Fruit fly (Drosophila melanogaster): ENCODE data around the gene MFS9.

MFS9 gene

DNA sequence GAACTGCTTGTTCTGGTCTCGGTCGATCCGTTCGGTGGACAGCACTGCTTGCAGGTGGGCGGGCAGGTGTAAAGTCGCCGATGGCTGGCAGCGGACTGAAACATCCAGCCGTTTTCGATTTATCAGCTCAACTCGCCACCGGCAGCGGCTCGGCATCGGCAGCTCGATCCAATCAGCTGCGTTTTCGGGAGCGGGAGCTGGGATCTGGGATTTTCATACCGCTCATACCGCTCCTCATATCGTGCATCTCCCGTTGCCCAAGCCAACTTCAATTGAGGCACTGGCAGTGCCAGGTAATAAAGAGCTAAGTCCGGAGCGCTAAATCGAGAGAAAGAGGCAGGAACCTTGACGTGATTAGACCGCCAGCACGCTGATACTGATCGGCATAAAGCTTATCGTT is at the start of gene MFS9:
Gene MFS9, minus strand, starts transcription at position 101 of the 400 bp plus-strand sequence.
- TF ChIP-seq CG17801 (GFP tag; optimal IDR thresholded peaks at IDR 0.05; ENCODE audit: partially characterized antibody): no peak

DNA sequence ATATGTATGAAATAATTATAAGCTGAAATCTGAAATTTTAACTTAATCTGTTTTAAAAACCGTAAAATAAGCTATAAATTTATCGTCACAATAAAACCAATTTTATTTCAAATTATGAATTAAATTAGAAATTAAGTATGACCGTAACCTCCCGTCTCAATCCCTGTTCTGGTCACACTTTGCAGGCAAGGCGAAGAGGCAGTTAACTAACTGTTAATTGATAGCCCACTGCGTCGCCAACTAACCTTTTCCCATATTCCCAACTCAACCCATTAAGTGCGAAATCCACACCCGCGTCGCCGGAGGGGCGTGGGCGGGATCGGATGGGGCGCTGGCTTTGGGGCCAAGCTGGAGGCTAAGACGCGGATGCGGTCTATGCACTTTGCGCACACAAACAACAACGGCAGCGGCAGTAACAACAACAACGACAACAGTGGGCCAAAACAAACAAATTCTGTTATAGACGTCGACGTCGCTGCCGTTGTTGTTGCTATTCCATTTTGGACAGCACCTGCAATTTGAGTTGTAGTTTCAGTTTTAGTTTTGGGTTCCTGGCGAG is 48.5 kb upstream of the MFS9 start, which contains the start of gene CG5191:
Gene CG5191, plus strand, starts transcription at position 198 of the 559 bp plus-strand sequence.
- no peak for TF ChIP-seq CG17801 (GFP tag; optimal IDR thresholded peaks at IDR 0.05; ENCODE audit: partially characterized antibody)

DNA sequence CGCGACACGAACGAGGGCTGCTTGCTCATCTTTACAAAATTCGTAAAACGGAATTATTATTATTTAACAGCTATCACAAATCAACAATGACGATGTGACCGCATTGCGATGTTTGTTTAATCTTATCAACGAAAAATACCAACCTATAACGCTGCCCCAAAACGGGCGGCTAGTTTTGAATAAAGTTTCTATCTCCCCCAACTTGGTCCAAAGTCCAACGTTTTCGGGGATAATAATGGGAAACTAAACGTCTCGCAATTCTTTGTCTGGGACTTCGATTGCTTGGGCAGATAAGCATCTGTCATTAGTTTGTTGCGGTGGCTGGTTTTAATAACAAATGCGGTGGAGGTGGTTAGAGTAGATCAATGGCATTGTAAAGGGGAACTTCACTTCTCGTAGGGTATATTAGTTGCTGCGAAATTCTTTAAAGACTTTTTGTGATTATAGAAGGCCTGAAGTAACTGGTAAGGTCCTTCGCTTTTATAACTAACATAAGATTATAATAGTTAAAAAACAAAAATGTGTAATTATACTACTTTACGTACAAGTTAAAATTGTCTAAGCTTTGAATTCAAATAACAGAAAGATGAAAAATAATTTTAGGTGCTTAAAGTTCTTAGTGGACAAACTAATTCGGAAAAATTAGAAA is 47.9 kb upstream of the MFS9 start, which contains the start of gene CG15922:
Gene CG15922, minus strand, starts transcription at position 262 of the 649 bp plus-strand sequence.
- no peak for TF ChIP-seq CG17801 (GFP tag; optimal IDR thresholded peaks at IDR 0.05; ENCODE audit: partially characterized antibody)

DNA sequence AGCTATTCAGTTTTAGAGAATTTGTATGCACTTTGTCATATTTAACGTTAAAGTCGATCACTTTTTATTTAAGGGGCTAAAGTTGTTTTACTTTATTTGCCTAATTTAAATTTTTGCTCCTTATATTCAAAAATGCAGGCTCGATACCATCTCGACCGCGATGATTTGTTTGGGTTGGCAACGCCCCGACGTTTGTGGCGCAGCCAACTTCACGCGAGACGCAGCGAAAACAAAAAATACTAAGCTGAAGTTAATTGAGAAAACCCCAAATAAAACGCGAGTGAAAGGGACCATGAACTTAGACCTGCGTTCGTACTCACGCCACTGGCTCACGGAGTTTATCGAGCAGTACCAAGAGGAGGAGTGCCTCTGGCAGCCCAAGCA is 45.8 kb upstream of the MFS9 start:
- no peak for TF ChIP-seq CG17801 (GFP tag; optimal IDR thresholded peaks at IDR 0.05; ENCODE audit: partially characterized antibody)

DNA sequence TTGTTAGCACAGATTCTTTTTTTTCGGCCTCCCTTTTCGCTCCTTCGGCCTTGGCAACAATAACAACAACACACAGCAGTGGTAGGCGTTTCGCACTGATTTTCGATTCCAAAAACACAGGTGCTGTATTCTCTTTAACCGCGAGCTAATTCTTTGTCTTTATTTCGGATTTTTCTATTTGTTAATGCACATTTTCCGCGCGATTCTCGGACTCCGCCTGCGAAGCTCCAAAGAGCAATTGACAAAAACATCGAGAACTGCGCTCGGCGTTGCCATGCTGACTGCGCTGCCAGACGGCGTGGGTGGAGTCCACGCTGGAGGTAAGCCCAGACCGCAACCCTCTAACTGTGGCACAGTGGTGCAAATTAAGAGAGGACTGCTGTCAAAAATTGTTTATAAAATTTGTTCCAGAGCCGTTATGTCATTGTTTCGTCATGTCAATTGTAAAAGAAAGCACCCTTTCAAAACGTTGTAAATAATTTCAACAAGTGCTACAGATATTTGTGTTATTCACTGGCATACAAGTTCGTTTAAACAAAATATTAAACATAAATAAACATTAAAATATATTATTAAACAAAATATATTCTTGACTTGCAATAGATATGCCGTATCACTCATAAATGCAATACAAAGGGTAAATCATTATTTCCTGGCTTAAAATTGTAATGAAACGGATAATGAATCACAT is 45.3 kb upstream of the MFS9 start, which contains the start of the genes DPCoAC and CG5180:
Gene DPCoAC, minus strand, starts transcription at position 253 of the 691 bp plus-strand sequence.
Gene CG5180, plus strand, starts transcription at position 516 of the 691 bp plus-strand sequence.
- TF ChIP-seq CG17801 (GFP tag; optimal IDR thresholded peaks at IDR 0.05; ENCODE audit: partially characterized antibody): peak; percentile 33

DNA sequence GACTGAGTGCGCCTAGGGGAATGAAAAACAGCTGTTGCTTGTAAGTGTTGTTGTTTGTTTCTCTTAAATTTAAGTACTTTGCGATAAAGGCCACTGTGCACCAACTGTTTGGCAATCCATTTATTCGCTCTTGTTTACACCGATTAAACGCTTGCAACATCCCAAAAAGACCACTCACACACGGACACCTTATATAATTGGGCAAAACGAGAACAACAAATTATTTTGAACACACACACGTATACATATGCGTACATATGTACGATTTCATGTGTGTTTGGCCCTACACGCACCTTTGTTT is 44.8 kb upstream of the MFS9 start:
- no peak for TF ChIP-seq CG17801 (GFP tag; optimal IDR thresholded peaks at IDR 0.05; ENCODE audit: partially characterized antibody)

DNA sequence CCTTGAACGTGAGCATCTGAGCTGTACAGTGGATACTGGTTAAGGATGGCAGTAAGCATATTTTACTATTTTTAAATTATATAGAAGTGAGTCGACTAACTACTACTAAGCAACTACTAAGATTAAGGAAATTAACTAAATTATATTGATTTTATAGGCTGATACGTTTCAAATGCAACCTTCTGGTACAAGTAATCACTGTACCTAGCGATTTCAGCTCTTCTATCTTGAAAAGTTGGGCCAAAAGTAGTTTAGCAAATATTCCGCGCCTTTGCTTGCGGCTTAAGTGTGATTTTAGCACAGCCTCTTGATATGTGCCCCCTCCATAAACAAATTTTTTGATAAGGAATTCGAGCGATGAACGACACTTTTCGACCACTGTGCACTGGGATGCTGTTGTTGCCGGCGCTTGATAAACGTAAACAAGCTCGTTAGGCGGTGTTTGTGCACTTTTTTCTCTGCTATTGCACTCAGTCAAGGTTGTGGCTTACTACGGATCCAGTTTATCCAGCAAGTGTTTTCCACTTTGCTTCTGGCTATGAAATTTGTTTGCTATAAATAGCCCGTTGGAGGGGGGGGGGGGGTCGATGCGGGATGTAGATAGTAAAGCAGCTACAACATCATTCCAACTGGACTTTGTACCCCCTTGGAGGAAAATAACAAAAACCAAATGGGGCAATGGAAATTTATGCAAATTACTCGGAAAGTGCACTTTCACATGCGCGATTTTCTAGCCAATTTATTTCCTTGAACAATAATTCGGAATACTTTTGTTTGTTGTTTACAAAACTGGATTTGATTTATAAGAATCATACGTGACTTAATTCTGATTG is 44.2 kb upstream of the MFS9 start:
- no peak for TF ChIP-seq CG17801 (GFP tag; optimal IDR thresholded peaks at IDR 0.05; ENCODE audit: partially characterized antibody)

DNA sequence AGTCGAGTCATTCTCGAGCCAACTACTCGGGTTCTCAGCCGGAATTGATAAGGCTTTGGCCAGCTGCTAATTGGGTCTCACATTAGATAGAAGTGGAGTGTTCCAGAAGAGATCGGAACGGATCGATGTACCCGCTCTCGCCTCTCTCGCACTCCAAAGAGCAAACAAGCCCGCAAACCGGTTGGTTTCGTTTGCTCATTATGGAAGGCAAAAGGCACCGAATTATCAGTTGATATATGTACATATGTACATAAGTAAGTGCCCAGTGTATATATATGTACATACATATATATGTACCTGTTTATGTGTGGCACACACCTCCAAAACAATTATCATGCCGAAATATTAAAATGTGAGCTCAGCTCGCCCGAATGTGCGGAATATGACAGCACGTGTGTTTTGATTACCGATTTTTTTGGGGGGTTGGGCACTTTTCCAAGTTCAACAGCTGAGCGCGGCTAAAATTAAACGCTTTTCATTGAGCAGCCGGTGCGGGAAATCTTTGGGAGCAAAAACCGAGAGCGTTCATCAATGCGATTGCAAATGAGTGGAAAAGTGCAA is 43.5 kb upstream of the MFS9 start:
- TF ChIP-seq CG17801 (GFP tag; optimal IDR thresholded peaks at IDR 0.05; ENCODE audit: partially characterized antibody): no peak

DNA sequence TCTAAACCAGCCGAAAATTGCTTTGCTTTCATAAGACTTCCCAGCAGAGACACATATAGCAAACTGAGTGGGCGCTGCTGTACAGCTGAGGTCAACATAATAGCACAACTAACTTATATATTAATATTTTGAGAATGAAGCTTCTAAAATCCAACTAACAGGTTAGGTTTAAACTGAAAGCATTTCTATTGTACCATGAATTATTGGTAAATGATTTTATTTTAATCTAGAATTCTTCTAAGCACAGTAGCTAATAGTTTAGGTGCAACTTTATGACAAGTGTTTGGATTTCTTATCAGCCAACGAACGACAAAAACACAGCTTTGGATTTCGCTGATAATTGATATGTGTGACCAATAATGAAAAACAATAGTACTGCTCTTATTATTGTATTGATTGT is 42.8 kb upstream of the MFS9 start:
- no peak for TF ChIP-seq CG17801 (GFP tag; optimal IDR thresholded peaks at IDR 0.05; ENCODE audit: partially characterized antibody)

DNA sequence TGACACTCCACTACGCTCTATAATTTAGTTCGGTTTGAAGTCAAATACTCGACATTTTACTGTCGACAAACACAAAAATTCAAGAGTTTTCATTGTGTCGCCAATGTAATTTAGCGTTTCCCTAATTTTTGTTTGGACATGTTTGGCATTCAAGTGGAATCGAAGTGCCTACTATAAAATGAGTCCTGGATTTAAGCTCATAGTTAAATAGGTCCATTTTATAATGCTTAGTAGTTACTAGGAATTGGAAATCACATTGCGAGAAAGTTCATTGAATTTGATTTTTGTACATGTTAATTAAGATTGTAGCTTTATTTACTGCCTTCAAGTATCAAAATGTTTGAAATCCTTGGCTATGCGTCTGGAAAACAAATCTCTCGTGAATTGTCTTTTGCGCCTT is 42.0 kb upstream of the MFS9 start, which contains the start of gene att-ORFB:
Gene att-ORFB, minus strand, starts transcription at position 101 of the 400 bp plus-strand sequence.
- TF ChIP-seq CG17801 (GFP tag; optimal IDR thresholded peaks at IDR 0.05; ENCODE audit: partially characterized antibody): no peak

DNA sequence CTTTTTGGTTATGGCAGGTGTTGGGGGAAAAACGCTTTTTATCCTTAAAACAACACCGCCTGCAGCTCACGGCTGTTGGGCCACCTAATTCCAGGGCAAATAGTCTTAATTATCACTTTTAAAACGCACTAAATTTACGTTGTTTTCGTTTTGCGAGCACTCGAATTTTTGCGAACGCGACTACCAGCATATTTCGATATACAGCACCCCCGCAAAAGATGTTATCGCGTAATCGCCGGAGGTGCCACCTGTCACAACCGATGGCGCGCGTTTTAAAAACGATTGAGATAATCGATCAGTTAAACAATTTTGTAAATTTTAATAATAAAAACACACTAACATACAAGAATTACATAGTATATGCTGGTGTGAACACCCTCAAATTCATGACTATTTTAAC is 39.8 kb upstream of the MFS9 start, which contains the start of gene Stat92E:
Gene Stat92E, minus strand, starts transcription at position 219 of the 400 bp plus-strand sequence.
- no peak for TF ChIP-seq CG17801 (GFP tag; optimal IDR thresholded peaks at IDR 0.05; ENCODE audit: partially characterized antibody)

DNA sequence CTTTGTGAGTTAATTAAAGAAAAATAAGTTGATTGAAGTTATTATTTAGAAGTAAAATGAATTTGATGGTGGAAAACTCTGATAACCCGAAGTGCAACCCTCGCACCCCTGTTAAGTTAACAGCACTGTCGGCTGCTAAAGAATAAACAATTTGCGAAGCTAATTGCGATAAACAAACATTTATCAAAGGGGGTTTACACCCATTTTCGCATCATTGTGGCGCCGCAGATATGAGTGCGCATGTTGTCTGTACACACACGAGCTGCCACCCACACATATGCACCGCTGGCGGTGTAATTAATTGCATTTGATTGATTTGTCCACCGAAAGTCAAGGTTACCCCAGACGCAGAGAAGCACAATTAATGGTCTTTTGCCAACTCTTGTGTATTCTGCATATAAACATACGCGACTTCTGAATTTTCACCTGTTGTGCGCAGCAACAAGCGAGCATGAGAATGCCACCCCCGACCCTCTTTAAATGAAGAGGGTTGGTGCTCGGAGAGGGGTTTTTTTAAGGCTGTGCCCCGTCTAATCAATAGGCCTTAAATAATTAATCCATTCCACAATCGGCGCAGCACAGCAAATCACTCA is 39.3 kb upstream of the MFS9 start:
- no peak for TF ChIP-seq CG17801 (GFP tag; optimal IDR thresholded peaks at IDR 0.05; ENCODE audit: partially characterized antibody)

DNA sequence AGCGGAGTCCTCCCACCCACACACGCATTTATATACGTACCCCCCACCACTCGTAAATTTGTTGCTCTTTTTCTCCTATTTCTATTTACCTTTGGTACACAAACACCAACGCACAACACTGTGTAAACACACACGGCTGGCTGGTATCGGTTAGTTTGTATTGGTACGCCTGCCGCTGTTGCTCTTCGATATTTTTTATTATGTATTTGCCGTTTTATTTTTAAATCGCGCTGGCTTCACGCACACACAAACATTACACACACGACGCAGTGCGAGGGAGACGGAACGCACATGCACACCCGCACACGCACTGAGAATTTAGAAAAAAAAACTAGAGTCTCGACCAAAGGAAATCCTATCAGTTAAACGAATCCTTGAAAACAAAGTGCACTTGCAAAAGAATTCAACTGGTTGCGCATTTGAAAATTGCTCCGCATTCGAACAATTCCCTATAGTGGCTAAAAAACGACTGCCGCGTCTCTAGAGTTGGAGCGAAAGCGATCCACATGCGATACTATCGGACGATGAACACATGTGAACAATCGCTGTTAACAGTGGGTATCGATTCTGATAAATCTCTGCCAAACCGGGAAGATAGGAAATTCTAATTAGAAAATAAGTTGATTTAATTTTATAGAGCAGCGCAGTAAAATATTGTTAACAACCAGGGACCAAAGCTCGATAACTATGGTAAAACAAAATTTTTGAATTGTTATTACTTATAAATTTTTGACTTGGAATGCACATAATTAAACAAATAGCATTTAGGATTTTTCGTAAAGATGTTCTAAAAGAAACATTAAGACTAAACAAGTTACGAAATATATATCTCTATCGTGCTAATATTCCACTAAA is 38.6 kb upstream of the MFS9 start:
- peak; percentile 50 for TF ChIP-seq CG17801 (GFP tag; optimal IDR thresholded peaks at IDR 0.05; ENCODE audit: partially characterized antibody)
